Worm (Caenorhabditis elegans) whole organism, L4 larva: ENCODE measurements around the gene gei-3.

Experiments used
- D1046.2 ChIP-seq: fragments of 200-800 bp; sonication (Bioruptor generic); IDR thresholded peaks from 2 replicates; pipeline ENCODE4 v1.3.6; 2022; ENCODE audit warnings: missing genetic modification characterization, missing compliant biosample characterization
- F26F4.8 ChIP-seq: fragments of 200-800 bp; sonication (Bioruptor generic); conservative IDR thresholded peaks from 2 replicates; pipeline ENCODE4 v1.3.6; 2022; ENCODE audit warnings: missing genetic modification characterization, missing compliant biosample characterization
- F44E2.7 ChIP-seq: fragments of 200-800 bp; sonication (Bioruptor generic); IDR thresholded peaks from 2 replicates; pipeline ENCODE4 v2.1.2; 2022; ENCODE audit warnings: missing genetic modification characterization, missing compliant biosample characterization
- R02D3.7 ChIP-seq: fragments of 150-350 bp; sonication (generic microtip); optimal IDR thresholded peaks from 3 replicates; lab custom pipeline; 2014; ENCODE audit warnings: missing biosample characterization, missing genetic modification characterization
- Y75B8A.6 ChIP-seq: fragments of 200-800 bp; sonication (Bioruptor generic); IDR thresholded peaks from 2 replicates; pipeline ENCODE4 v1.3.6; 2022; ENCODE audit warnings: missing genetic modification reagents, missing genetic modification characterization, missing compliant biosample characterization
- aha-1 ChIP-seq: fragments of 150-350 bp; peaks from one replicate; lab custom pipeline; 2014; ENCODE audit warnings: missing biosample characterization, missing genetic modification characterization
- arid-1 ChIP-seq: fragments of 200-800 bp; sonication (Bioruptor generic); conservative IDR thresholded peaks from 2 replicates; pipeline ENCODE4 v1.3.6; 2022; ENCODE audit warnings: missing genetic modification reagents, missing genetic modification characterization, missing compliant biosample characterization
- attf-4 ChIP-seq: sonication (generic microtip); optimal IDR thresholded peaks from 3 replicates; lab custom pipeline; 2017; ENCODE audit warnings: missing biosample characterization, missing genetic modification characterization
- ceh-20 ChIP-seq: fragments of 200-800 bp; sonication (Bioruptor generic); IDR thresholded peaks from 2 replicates; pipeline ENCODE4 v1.3.6; 2022; ENCODE audit warnings: missing genetic modification reagents, missing genetic modification characterization, missing compliant biosample characterization
- ceh-44 ChIP-seq: fragments of 200-800 bp; sonication (Bioruptor generic); IDR thresholded peaks from 2 replicates; pipeline ENCODE4 v1.3.6; 2022; ENCODE audit warnings: missing genetic modification reagents, missing genetic modification characterization, missing compliant biosample characterization
- ceh-62 ChIP-seq: sonication (generic microtip); optimal IDR thresholded peaks from 2 replicates; lab custom pipeline; 2017; ENCODE audit warnings: missing biosample characterization, missing genetic modification characterization
- ces-1 ChIP-seq: fragments of 150-350 bp; sonication (generic microtip); optimal IDR thresholded peaks from 4 replicates; lab custom pipeline; 2014; ENCODE audit warnings: missing biosample characterization, missing genetic modification reagents, missing genetic modification characterization
- daf-8 ChIP-seq: fragments of 200-800 bp; sonication (Bioruptor generic); IDR thresholded peaks from 2 replicates; pipeline ENCODE4 v1.3.6; 2022; ENCODE audit warnings: missing genetic modification characterization, missing compliant biosample characterization
- dmd-6 ChIP-seq: fragments of 200-800 bp; sonication (Bioruptor generic); IDR thresholded peaks from 2 replicates; pipeline ENCODE4 v1.3.6; 2022; ENCODE audit warnings: missing genetic modification reagents, missing genetic modification characterization, missing compliant biosample characterization
- dmd-9 ChIP-seq: fragments of 200-800 bp; sonication (Bioruptor generic); IDR thresholded peaks from 2 replicates; pipeline ENCODE4 v1.3.6; 2022; ENCODE audit warnings: missing genetic modification reagents, missing genetic modification characterization, missing compliant biosample characterization
- dve-1 ChIP-seq: sonication (generic microtip); optimal IDR thresholded peaks from 2 replicates; lab custom pipeline; 2017; ENCODE audit warnings: antibody characterized with exemption, mild to moderate bottlenecking, missing genetic modification characterization, missing compliant biosample characterization; ENCODE audit not compliant: insufficient read depth
- fkh-10 ChIP-seq: fragments of 150-350 bp; optimal IDR thresholded peaks from 2 replicates; lab custom pipeline; 2014; ENCODE audit warnings: missing biosample characterization, missing genetic modification reagents, missing genetic modification characterization
- gei-8 ChIP-seq: fragments of 200-800 bp; sonication (Bioruptor generic); optimal IDR thresholded peaks from 2 replicates; lab custom pipeline; 2018; ENCODE audit warnings: mild to moderate bottlenecking, missing genetic modification characterization, missing compliant biosample characterization
- hif-1 ChIP-seq, 2 experiments: sonication (generic microtip); optimal IDR thresholded peaks; 2 replicates each; lab custom pipeline; 2016 to 2017; ENCODE audit warnings: missing compliant biosample characterization in 2 of 2, missing genetic modification characterization in 2 of 2, missing genetic modification reagents in 2 of 2, missing genotype in 2 of 2, mild to moderate bottlenecking in 1 of 2
- hlh-11 ChIP-seq: fragments of 200-800 bp; sonication (Bioruptor generic); optimal IDR thresholded peaks from 2 replicates; lab custom pipeline; 2018; ENCODE audit warnings: mild to moderate bottlenecking, missing genetic modification characterization, missing compliant biosample characterization
- hlh-30 ChIP-seq: sonication (generic microtip); optimal IDR thresholded peaks from 2 replicates; lab custom pipeline; 2017; ENCODE audit warnings: antibody characterized with exemption, mild to moderate bottlenecking, missing genetic modification characterization, missing compliant biosample characterization; ENCODE audit not compliant: insufficient read depth
- jun-1 ChIP-seq: fragments of 150-350 bp; optimal IDR thresholded peaks from 2 replicates; lab custom pipeline; 2014; ENCODE audit warnings: missing biosample characterization, missing genetic modification reagents, missing genetic modification characterization
- lin-13 ChIP-seq: fragments of 150-350 bp; optimal IDR thresholded peaks from 2 replicates; lab custom pipeline; 2014; ENCODE audit warnings: missing biosample characterization, missing genetic modification reagents, missing genetic modification characterization
- lsy-2 ChIP-seq, 2 experiments: fragments of 150-350 bp in 1 of 2; sonication (generic microtip) in 1 of 2; optimal IDR thresholded peaks; 2 replicates each; lab custom pipeline; 2014 to 2017; ENCODE audit warnings: missing biosample characterization in 2 of 2, missing genetic modification characterization in 2 of 2
- mdl-1 ChIP-seq, 2 experiments: fragments of 150-350 bp in 1 of 2; sonication (generic microtip) in 1 of 2; optimal IDR thresholded peaks; 2 replicates each; lab custom pipeline; 2014 to 2017; ENCODE audit warnings: missing biosample characterization in 2 of 2, missing genetic modification characterization in 2 of 2
- mep-1 ChIP-seq: fragments of 150-350 bp; sonication (generic microtip); optimal IDR thresholded peaks from 3 replicates; lab custom pipeline; 2014; ENCODE audit warnings: missing biosample characterization, missing genetic modification characterization
- mes-2 ChIP-seq: sonication (generic microtip); optimal IDR thresholded peaks from 2 replicates; lab custom pipeline; 2016; ENCODE audit warnings: missing genotype, mild to moderate bottlenecking, missing genetic modification characterization, missing compliant biosample characterization; ENCODE audit not compliant: poor library complexity, severe bottlenecking
- mxl-2 ChIP-seq: fragments of 200-800 bp; sonication (Bioruptor generic); conservative IDR thresholded peaks from 2 replicates; pipeline ENCODE4 v1.3.6; 2022; ENCODE audit warnings: missing genetic modification reagents, missing genetic modification characterization, missing compliant biosample characterization
- mxl-3 ChIP-seq: fragments of 200-800 bp; sonication (Bioruptor generic); optimal IDR thresholded peaks from 2 replicates; lab custom pipeline; 2018; ENCODE audit warnings: mild to moderate bottlenecking, missing genetic modification characterization, missing compliant biosample characterization
- nhr-10 ChIP-seq: fragments of 150-350 bp; optimal IDR thresholded peaks from 2 replicates; lab custom pipeline; 2014; ENCODE audit warnings: missing biosample characterization, missing genetic modification characterization
- nhr-11 ChIP-seq: fragments of 150-350 bp; optimal IDR thresholded peaks from 2 replicates; lab custom pipeline; 2014; ENCODE audit warnings: missing biosample characterization, missing genetic modification characterization
- nhr-111 ChIP-seq: fragments of 200-800 bp; sonication (Bioruptor generic); optimal IDR thresholded peaks from 2 replicates; lab custom pipeline; 2018; ENCODE audit warnings: mild to moderate bottlenecking, missing genetic modification characterization, missing compliant biosample characterization
- nhr-237 ChIP-seq: sonication (generic microtip); optimal IDR thresholded peaks from 2 replicates; lab custom pipeline; 2017; ENCODE audit warnings: missing biosample characterization, missing genetic modification characterization
- nhr-28 ChIP-seq: fragments of 150-350 bp; optimal IDR thresholded peaks from 2 replicates; lab custom pipeline; 2014; ENCODE audit warnings: missing biosample characterization, missing genetic modification characterization
- nhr-41 ChIP-seq: fragments of 200-800 bp; sonication (Bioruptor generic); IDR thresholded peaks from 2 replicates; pipeline ENCODE4 v1.3.6; 2022; ENCODE audit warnings: missing genetic modification reagents, missing genetic modification characterization, missing compliant biosample characterization
- nhr-48 ChIP-seq: sonication (generic microtip); optimal IDR thresholded peaks from 2 replicates; lab custom pipeline; 2016; ENCODE audit warnings: mild to moderate bottlenecking, missing genetic modification characterization, missing compliant biosample characterization
- nhr-77 ChIP-seq: fragments of 150-350 bp; optimal IDR thresholded peaks from 2 replicates; lab custom pipeline; 2014; ENCODE audit warnings: missing biosample characterization, missing genetic modification characterization
- php-3 ChIP-seq: fragments of 200-800 bp; sonication (Bioruptor generic); IDR thresholded peaks from 2 replicates; pipeline ENCODE4 v1.3.6; 2022; ENCODE audit warnings: missing genetic modification reagents, missing genetic modification characterization, missing compliant biosample characterization
- pqm-1 ChIP-seq: sonication (generic microtip); optimal IDR thresholded peaks from 2 replicates; lab custom pipeline; 2017; ENCODE audit warnings: missing biosample characterization, missing genetic modification characterization
- set-16 ChIP-seq: fragments of 200-800 bp; sonication (Bioruptor generic); IDR thresholded peaks from 2 replicates; pipeline ENCODE4 v1.3.6; 2022; ENCODE audit warnings: missing genetic modification reagents, missing genetic modification characterization, missing compliant biosample characterization
- skn-1 ChIP-seq: fragments of 150-350 bp; optimal IDR thresholded peaks from 2 replicates; lab custom pipeline; 2014; ENCODE audit warnings: missing biosample characterization, missing genetic modification characterization
- snpc-1.2 ChIP-seq: fragments of 200-800 bp; sonication (Bioruptor generic); IDR thresholded peaks from 2 replicates; pipeline ENCODE4 v1.3.6; 2022; ENCODE audit warnings: missing genetic modification reagents, missing genetic modification characterization, missing compliant biosample characterization
- spr-3 ChIP-seq: fragments of 200-800 bp; sonication (Bioruptor generic); optimal IDR thresholded peaks from 2 replicates; lab custom pipeline; 2018; ENCODE audit warnings: mild to moderate bottlenecking, missing genetic modification characterization, missing compliant biosample characterization
- tra-1 ChIP-seq: fragments of 200-800 bp; sonication (Bioruptor generic); IDR thresholded peaks from 2 replicates; pipeline ENCODE4 v1.3.6; 2022; ENCODE audit warnings: missing genetic modification reagents, missing genetic modification characterization, missing compliant biosample characterization
- unc-39 ChIP-seq: sonication (generic microtip); optimal IDR thresholded peaks from 2 replicates; lab custom pipeline; 2017; ENCODE audit warnings: missing biosample characterization, missing genetic modification characterization
- unc-62 ChIP-seq, 3 experiments: fragments of 150-350 bp in 1 of 3; sonication (generic microtip); optimal IDR thresholded peaks in 2 of 3; peaks in 1 of 3; 1 replicate in 1 of 3; 2 replicates in 2 of 3; lab custom pipeline; 2014 to 2017; ENCODE audit warnings: missing biosample characterization in 3 of 3, missing genetic modification characterization in 3 of 3, missing genetic modification reagents in 3 of 3, missing genotype in 1 of 3
- zfp-2 ChIP-seq: sonication (generic microtip); optimal IDR thresholded peaks from 2 replicates; lab custom pipeline; 2016; ENCODE audit warnings: mild to moderate bottlenecking, missing genetic modification characterization, missing compliant biosample characterization
- zfp-3 ChIP-seq: fragments of 200-800 bp; sonication (Bioruptor generic); conservative IDR thresholded peaks from 2 replicates; pipeline ENCODE4 v1.3.6; 2022; ENCODE audit warnings: missing genetic modification reagents, missing genetic modification characterization, missing compliant biosample characterization
- zip-11 ChIP-seq: fragments of 200-800 bp; sonication (Bioruptor generic); IDR thresholded peaks from 2 replicates; pipeline ENCODE4 v1.3.6; 2022; ENCODE audit warnings: missing genetic modification characterization, missing compliant biosample characterization
- ztf-7 ChIP-seq: fragments of 150-350 bp; optimal IDR thresholded peaks from 2 replicates; lab custom pipeline; 2014; ENCODE audit warnings: missing biosample characterization, missing genetic modification characterization

gei-3 gene

ce11 chrX:12781712-12782444 is 31.6 kb downstream of the gei-3 start, which contains the start of gene alh-13:
TSS of gene alh-13 (plus strand) at chrX:12782394.
- TF ChIP-seq spr-3 (GFP tag; lab: Kevin White, UChicago): no peak
- TF ChIP-seq zfp-2 (tag; lab: Kevin White, UChicago): no peak
- peak; percentile 42 for TF ChIP-seq dve-1 (tag; lab: Kevin White, UChicago)
- no peak for TF ChIP-seq ceh-44 (GFP tag; lab: Robert Waterston, UW)
- TF ChIP-seq php-3 (GFP tag; lab: Robert Waterston, UW): no peak
- TF ChIP-seq zip-11 (GFP tag; lab: Robert Waterston, UW): no peak
- no peak for TF ChIP-seq arid-1 (GFP tag; lab: Robert Waterston, UW)
- no peak for TF ChIP-seq snpc-1.2 (GFP tag; lab: Robert Waterston, UW)
- TF ChIP-seq mep-1: no peak
- TF ChIP-seq tra-1: 0 out of 2 replicates have a peak, but pooled peaks have one; percentile 19
- TF ChIP-seq unc-39 (tag; lab: Kevin White, UChicago): no peak
- no peak for TF ChIP-seq Y75B8A.6 (GFP tag; lab: Robert Waterston, UW)
- no peak for TF ChIP-seq aha-1 (tag; lab: Kevin White, UChicago)
- TF ChIP-seq ztf-7: no peak
- TF ChIP-seq R02D3.7 (tag; lab: Kevin White, UChicago): no peak
- no peak for TF ChIP-seq nhr-77 (tag; lab: Kevin White, UChicago)
- peak; percentile 64 for TF ChIP-seq nhr-28 (tag; lab: Kevin White, UChicago)
- no peak for TF ChIP-seq lin-13 (GFP tag; lab: Kevin White, UChicago)
- TF ChIP-seq jun-1 (tag; lab: Kevin White, UChicago): no peak
- no peak for TF ChIP-seq mes-2 (tag; lab: Kevin White, UChicago)
- TF ChIP-seq hlh-11 (tag; lab: Kevin White, UChicago): peak; percentile 76
- TF ChIP-seq attf-4: no peak
- TF ChIP-seq fkh-10 (GFP tag; lab: Kevin White, UChicago): no peak
- TF ChIP-seq mxl-2: no peak
- TF ChIP-seq nhr-41 (GFP tag; lab: Robert Waterston, UW): no peak
- no peak for TF ChIP-seq daf-8
- TF ChIP-seq dmd-6 (GFP tag; lab: Robert Waterston, UW): peak; percentile 43
- no peak for TF ChIP-seq D1046.2 (GFP tag; lab: Robert Waterston, UW)
- TF ChIP-seq ces-1 (GFP tag; lab: Kevin White, UChicago): no peak
- TF ChIP-seq set-16 (GFP tag; lab: Robert Waterston, UW): no peak
- TF ChIP-seq ceh-62 (tag; lab: Kevin White, UChicago): no peak
- peak; percentile 58 for TF ChIP-seq nhr-48
- TF ChIP-seq F26F4.8 (GFP tag; lab: Robert Waterston, UW): no peak
- no peak for TF ChIP-seq zfp-3
- no peak for TF ChIP-seq hif-1 (tag; optimal IDR thresholded peaks at IDR 0.05; lab: Kevin White, UChicago)
- TF ChIP-seq nhr-111 (GFP tag; lab: Kevin White, UChicago): no peak
- TF ChIP-seq nhr-11 (tag; lab: Kevin White, UChicago): no peak
- no peak for TF ChIP-seq lsy-2 (tag; optimal IDR thresholded peaks at IDR 0.05; lab: Kevin White, UChicago)
- TF ChIP-seq F44E2.7 (GFP tag; lab: Robert Waterston, UW): no peak
- TF ChIP-seq dmd-9 (GFP tag; lab: Robert Waterston, UW): no peak
- no peak for TF ChIP-seq unc-62 (GFP tag; optimal IDR thresholded peaks at IDR 0.05 in 1 of 2; lab: Kevin White, UChicago)
- TF ChIP-seq unc-62 (tag; optimal IDR thresholded peaks at IDR 0.05; lab: Kevin White, UChicago): no peak
- no peak for TF ChIP-seq pqm-1
- TF ChIP-seq mxl-3 (GFP tag; lab: Kevin White, UChicago): peak; percentile 77
- no peak for TF ChIP-seq nhr-237 (tag; lab: Kevin White, UChicago)
- no peak for TF ChIP-seq skn-1
- TF ChIP-seq hlh-30 (tag; lab: Kevin White, UChicago): peak; percentile 70
- no peak for TF ChIP-seq nhr-10 (tag; lab: Kevin White, UChicago)
- TF ChIP-seq gei-8 (GFP tag; lab: Kevin White, UChicago): no peak
- peak in 1 of 2 experiments; percentile 40 for TF ChIP-seq mdl-1 (tag; optimal IDR thresholded peaks at IDR 0.05; lab: Kevin White, UChicago)
- TF ChIP-seq ceh-20: no peak
